Fruit fly (Drosophila melanogaster) whole organism, prepupa: ENCODE results near the gene Flacc.

Experiments
- Blimp-1 ChIP-seq: fragments of 200-800 bp; sonication (Bioruptor generic); optimal IDR thresholded peaks from 3 replicates; lab custom pipeline; 2017; ENCODE audit warnings: missing biosample characterization, missing genetic modification characterization, mild to moderate bottlenecking, moderate library complexity, missing genetic modification reagents
- CG10631 ChIP-seq: fragments of 200-800 bp; sonication (Bioruptor generic); optimal IDR thresholded peaks from 2 replicates; lab custom pipeline; 2016; ENCODE audit warnings: missing biosample characterization, missing genetic modification characterization
- CG10669 ChIP-seq: fragments of 200-800 bp; sonication (Bioruptor generic); optimal IDR thresholded peaks from 3 replicates; lab custom pipeline; 2018; ENCODE audit warnings: missing biosample characterization, mild to moderate bottlenecking, missing genetic modification characterization, moderate library complexity
- CG11294 ChIP-seq: fragments of 200-800 bp; sonication (Bioruptor generic); IDR thresholded peaks from 2 replicates; pipeline ENCODE4 v1.3.6; 2022; ENCODE audit warnings: missing biosample characterization, missing genetic modification characterization
- CG11762 ChIP-seq: fragments of 200-800 bp; sonication (Bioruptor generic); optimal IDR thresholded peaks from 3 replicates; lab custom pipeline; 2016; ENCODE audit warnings: missing biosample characterization, missing genetic modification characterization; ENCODE audit not compliant: insufficient read depth
- CG15336 ChIP-seq: fragments of 200-800 bp; sonication (Bioruptor generic); IDR thresholded peaks from 2 replicates; pipeline ENCODE4 v1.3.6; 2022; ENCODE audit warnings: missing biosample characterization, missing genetic modification characterization
- CG1621 ChIP-seq: fragments of 200-800 bp; sonication (Bioruptor generic); optimal IDR thresholded peaks from 3 replicates; lab custom pipeline; 2018; ENCODE audit warnings: missing biosample characterization, mild to moderate bottlenecking, missing genetic modification characterization
- CG16779 ChIP-seq: fragments of 200-800 bp; sonication (Bioruptor generic); optimal IDR thresholded peaks from 3 replicates; lab custom pipeline; 2017; ENCODE audit warnings: missing biosample characterization, mild to moderate bottlenecking, missing genetic modification characterization
- CG3032 ChIP-seq: fragments of 200-800 bp; optimal IDR thresholded peaks from 2 replicates; lab custom pipeline; 2019; ENCODE audit warnings: missing biosample characterization, mild to moderate bottlenecking, missing genetic modification characterization, moderate library complexity
- CG34406 ChIP-seq: fragments of 200-800 bp; sonication (Bioruptor generic); optimal IDR thresholded peaks from 3 replicates; lab custom pipeline; 2016; ENCODE audit warnings: missing biosample characterization, missing genetic modification characterization
- CG3919 ChIP-seq: fragments of 200-800 bp; sonication (Bioruptor generic); optimal IDR thresholded peaks from 3 replicates; lab custom pipeline; 2016; ENCODE audit warnings: missing biosample characterization, missing genetic modification characterization
- CG4318 ChIP-seq: fragments of 200-800 bp; sonication (Bioruptor generic); optimal IDR thresholded peaks from 3 replicates; lab custom pipeline; 2017; ENCODE audit warnings: missing biosample characterization, mild to moderate bottlenecking, missing genetic modification characterization
- CG6163 ChIP-seq: fragments of 200-800 bp; sonication (Bioruptor generic); IDR thresholded peaks from 3 replicates; pipeline ENCODE4 v1.3.6; 2022; ENCODE audit warnings: missing biosample characterization, missing genetic modification characterization
- CG6276 ChIP-seq: fragments of 200-800 bp; sonication (Bioruptor generic); optimal IDR thresholded peaks from 2 replicates; lab custom pipeline; 2017; ENCODE audit warnings: missing biosample characterization, mild to moderate bottlenecking, missing genetic modification characterization
- CG6792 ChIP-seq: fragments of 200-800 bp; sonication (Bioruptor generic); optimal IDR thresholded peaks from 3 replicates; lab custom pipeline; 2016; ENCODE audit warnings: missing biosample characterization, missing genetic modification characterization
- CG6808 ChIP-seq: fragments of 200-800 bp; sonication (Bioruptor generic); optimal IDR thresholded peaks from 3 replicates; lab custom pipeline; 2017; ENCODE audit warnings: missing biosample characterization, missing genetic modification characterization, mild to moderate bottlenecking, moderate library complexity, missing genetic modification reagents
- CG6854 ChIP-seq: fragments of 200-800 bp; sonication (Bioruptor generic); optimal IDR thresholded peaks from 2 replicates; lab custom pipeline; 2017; ENCODE audit warnings: missing biosample characterization, mild to moderate bottlenecking, missing genetic modification characterization
- CG7368 ChIP-seq: fragments of 200-800 bp; sonication (Bioruptor generic); optimal IDR thresholded peaks from 3 replicates; lab custom pipeline; 2016; ENCODE audit warnings: missing biosample characterization, missing genetic modification characterization
- CG8119 ChIP-seq: fragments of 200-800 bp; sonication (Bioruptor generic); IDR thresholded peaks from 3 replicates; pipeline ENCODE4 v1.3.6; 2022; ENCODE audit warnings: missing biosample characterization, missing genetic modification characterization
- CG8632 ChIP-seq: fragments of 200-800 bp; sonication (Bioruptor generic); optimal IDR thresholded peaks from 3 replicates; lab custom pipeline; 2016; ENCODE audit warnings: missing biosample characterization, missing genetic modification characterization
- CG9139 ChIP-seq: fragments of 200-800 bp; sonication (Bioruptor generic); optimal IDR thresholded peaks from 3 replicates; lab custom pipeline; 2017; ENCODE audit warnings: missing biosample characterization, mild to moderate bottlenecking, missing genetic modification characterization
- Eip75B ChIP-seq: fragments of 200-800 bp; sonication (Bioruptor generic); optimal IDR thresholded peaks from 3 replicates; lab custom pipeline; 2016; ENCODE audit warnings: missing biosample characterization, missing genetic modification characterization
- Eip78C ChIP-seq: fragments of 200-800 bp; sonication (Bioruptor generic); peaks from one replicate; lab custom pipeline; 2016; ENCODE audit warnings: missing biosample characterization, missing genetic modification characterization
- Eip93F ChIP-seq: fragments of 200-800 bp; sonication (Bioruptor generic); optimal IDR thresholded peaks from 2 replicates; lab custom pipeline; 2016; ENCODE audit warnings: missing biosample characterization, mild to moderate bottlenecking, missing genetic modification characterization
- Ets21C ChIP-seq: fragments of 200-800 bp; sonication (Bioruptor generic); optimal IDR thresholded peaks from 3 replicates; lab custom pipeline; 2016; ENCODE audit warnings: missing biosample characterization, missing genetic modification characterization
- Ets96B ChIP-seq: fragments of 200-800 bp; optimal IDR thresholded peaks from 2 replicates; lab custom pipeline; 2019; ENCODE audit warnings: missing biosample characterization, mild to moderate bottlenecking, missing genetic modification characterization, moderate library complexity
- Gug ChIP-seq: fragments of 200-800 bp; sonication (Bioruptor generic); IDR thresholded peaks from 2 replicates; pipeline ENCODE4 v1.3.6; 2022; ENCODE audit warnings: missing biosample characterization, missing genetic modification characterization
- Hr4 ChIP-seq: fragments of 200-800 bp; sonication (Bioruptor generic); optimal IDR thresholded peaks from 3 replicates; lab custom pipeline; 2016; ENCODE audit warnings: missing biosample characterization, missing genetic modification characterization
- Met ChIP-seq: fragments of 200-800 bp; sonication (Bioruptor generic); optimal IDR thresholded peaks from 3 replicates; lab custom pipeline; 2016; ENCODE audit warnings: missing biosample characterization, missing genetic modification characterization
- OdsH ChIP-seq: fragments of 200-800 bp; sonication (Bioruptor generic); optimal IDR thresholded peaks from 3 replicates; lab custom pipeline; 2016; ENCODE audit warnings: missing biosample characterization, missing genetic modification characterization
- Smox ChIP-seq: fragments of 200-800 bp; sonication (Bioruptor generic); optimal IDR thresholded peaks from 3 replicates; lab custom pipeline; 2016; ENCODE audit warnings: missing biosample characterization, missing genetic modification characterization
- Sox14 ChIP-seq: fragments of 200-800 bp; sonication (Bioruptor generic); optimal IDR thresholded peaks from 3 replicates; lab custom pipeline; 2016; ENCODE audit warnings: missing biosample characterization, missing genetic modification characterization
- Sox15 ChIP-seq: fragments of 200-800 bp; sonication (Bioruptor generic); optimal IDR thresholded peaks from 3 replicates; lab custom pipeline; 2016; ENCODE audit warnings: missing biosample characterization, missing genetic modification characterization
- achi ChIP-seq: fragments of 200-800 bp; sonication (Bioruptor generic); optimal IDR thresholded peaks from 3 replicates; lab custom pipeline; 2016; ENCODE audit warnings: missing biosample characterization, missing genetic modification characterization
- dac ChIP-seq: fragments of 200-800 bp; sonication (Bioruptor generic); optimal IDR thresholded peaks from 2 replicates; lab custom pipeline; 2017; ENCODE audit warnings: missing biosample characterization, mild to moderate bottlenecking, missing genetic modification characterization
- eg ChIP-seq: fragments of 200-800 bp; sonication (Bioruptor generic); IDR thresholded peaks from 3 replicates; pipeline ENCODE4 v1.3.6; 2022; ENCODE audit warnings: missing biosample characterization, missing genetic modification characterization
- esn ChIP-seq: fragments of 200-800 bp; sonication (Bioruptor generic); optimal IDR thresholded peaks from 2 replicates; lab custom pipeline; 2016; ENCODE audit warnings: missing biosample characterization, mild to moderate bottlenecking, missing genetic modification characterization, moderate library complexity
- fd59A ChIP-seq: fragments of 200-800 bp; sonication (Bioruptor generic); optimal IDR thresholded peaks from 2 replicates; lab custom pipeline; 2017; ENCODE audit warnings: missing biosample characterization, mild to moderate bottlenecking, missing genetic modification characterization, missing genetic modification reagents
- fd85E ChIP-seq: fragments of 200-800 bp; sonication (Bioruptor generic); optimal IDR thresholded peaks from 3 replicates; lab custom pipeline; 2016; ENCODE audit warnings: missing biosample characterization, missing genetic modification characterization
- fkh ChIP-seq: fragments of 200-800 bp; sonication (Bioruptor generic); optimal IDR thresholded peaks from 3 replicates; lab custom pipeline; 2017; ENCODE audit warnings: missing biosample characterization, mild to moderate bottlenecking, missing genetic modification characterization, moderate library complexity
- lz ChIP-seq: fragments of 200-800 bp; sonication (Bioruptor generic); optimal IDR thresholded peaks from 3 replicates; lab custom pipeline; 2016; ENCODE audit warnings: missing biosample characterization, missing genetic modification characterization
- net ChIP-seq: fragments of 200-800 bp; sonication (Bioruptor generic); optimal IDR thresholded peaks from 3 replicates; lab custom pipeline; 2016; ENCODE audit warnings: missing biosample characterization, missing genetic modification characterization
- pdm3 ChIP-seq: fragments of 200-800 bp; sonication (Bioruptor generic); optimal IDR thresholded peaks from 3 replicates; lab custom pipeline; 2016; ENCODE audit warnings: missing biosample characterization, missing genetic modification characterization
- spab ChIP-seq: fragments of 200-800 bp; sonication (Bioruptor generic); optimal IDR thresholded peaks from 2 replicates; lab custom pipeline; 2017; ENCODE audit warnings: missing biosample characterization, mild to moderate bottlenecking, missing genetic modification characterization, missing genetic modification reagents
- ss ChIP-seq, 2 experiments: fragments of 200-800 bp; sonication (Bioruptor generic); optimal IDR thresholded peaks; 2 replicates in 1 of 2; 3 replicates in 1 of 2; lab custom pipeline; 2017 to 2018; ENCODE audit warnings: mild to moderate bottlenecking in 2 of 2, missing biosample characterization in 2 of 2, missing genetic modification characterization in 2 of 2, moderate library complexity in 1 of 2
- svp ChIP-seq: fragments of 200-800 bp; sonication (Bioruptor generic); peaks from one replicate; lab custom pipeline; 2016; ENCODE audit warnings: missing biosample characterization, missing genetic modification characterization
- topi ChIP-seq: fragments of 200-800 bp; sonication (Bioruptor generic); optimal IDR thresholded peaks from 3 replicates; lab custom pipeline; 2016; ENCODE audit warnings: missing biosample characterization, missing genetic modification characterization
- vri ChIP-seq: fragments of 200-800 bp; sonication (Bioruptor generic); optimal IDR thresholded peaks from 3 replicates; lab custom pipeline; 2016; ENCODE audit warnings: missing biosample characterization, mild to moderate bottlenecking, missing genetic modification characterization

The Flacc gene

dm6 chrX:18849022-18849368 is 44.4 kb downstream of the Flacc start:
- TF ChIP-seq CG8119 (GFP tag; lab: Robert Waterston, UW), result 0 out of 3 replicates have a peak, but pooled peaks have one; percentile 2
- TF ChIP-seq fkh, result peak; percentile 77
- no peak for TF ChIP-seq vri (GFP tag; lab: Kevin White, UChicago)
- TF ChIP-seq lz (GFP tag; lab: Kevin White, UChicago), result no peak
- TF ChIP-seq Smox (GFP tag; lab: Kevin White, UChicago), result no peak

dm6 chrX:18848338-18849021 is 45.0 kb downstream of the Flacc start, which contains the start of gene shop:
TSS of gene shop (minus strand) at chrX:18848566.
- TF ChIP-seq CG6854 (GFP tag; lab: Kevin White, UChicago) (peak; percentile 58), net (GFP tag; lab: Kevin White, UChicago) (peak; percentile 86), achi (peak; percentile 88), CG11762 (GFP tag; lab: Kevin White, UChicago) (peak; percentile 77), CG6808 (GFP tag; lab: Kevin White, UChicago) (peak; percentile 86), Eip75B (GFP tag; lab: Kevin White, UChicago) (peak; percentile 87), Met (GFP tag; lab: Kevin White, UChicago) (peak; percentile 86), lz (GFP tag; lab: Kevin White, UChicago) (peak; percentile 93), CG6792 (GFP tag; lab: Kevin White, UChicago) (peak; percentile 85), Ets21C (GFP tag; lab: Kevin White, UChicago) (peak; percentile 82), Ets96B (tag; lab: Kevin White, UChicago) (peak; percentile 81), CG6276 (peak; percentile 84), CG3032 (tag; lab: Kevin White, UChicago) (peak; percentile 85), esn (GFP tag; lab: Kevin White, UChicago) (peak; percentile 92), dac (GFP tag; lab: Kevin White, UChicago) (peak; percentile 54), pdm3 (GFP tag; lab: Kevin White, UChicago) (peak; percentile 90), CG11294 (peak; percentile 44; the same call in 1 of the 2 replicates), fd85E (GFP tag; lab: Kevin White, UChicago) (peak; percentile 66), CG16779 (tag; lab: Kevin White, UChicago) (no peak), Smox (GFP tag; lab: Kevin White, UChicago) (peak; percentile 89), spab (peak; percentile 72), CG4318 (GFP tag; lab: Kevin White, UChicago) (peak; percentile 86), Blimp-1 (GFP tag; lab: Kevin White, UChicago) (peak; percentile 73), CG15336 (peak; percentile 75), Sox14 (peak; percentile 86), Eip93F (GFP tag; lab: Kevin White, UChicago) (peak; percentile 4), Hr4 (GFP tag; lab: Kevin White, UChicago) (peak; percentile 87), Gug (peak; percentile 68), CG10669 (peak; percentile 87), CG8632 (GFP tag; lab: Kevin White, UChicago) (peak; percentile 88), CG9139 (GFP tag; lab: Kevin White, UChicago) (peak; percentile 78), CG8119 (GFP tag; lab: Robert Waterston, UW) (peak; percentile 87), ss (GFP tag; optimal IDR thresholded peaks at IDR 0.05; lab: Kevin White, UChicago) (peak; percentile 77 to 85), fd59A (GFP tag; lab: Kevin White, UChicago) (peak; percentile 81), topi (GFP tag; lab: Kevin White, UChicago) (peak; percentile 92), svp (GFP tag; lab: Kevin White, UChicago) (peak; percentile 96), CG6163 (GFP tag; lab: Robert Waterston, UW) (peak; percentile 60; the same call in 2 of the 3 replicates), Sox15 (GFP tag; lab: Kevin White, UChicago) (peak; percentile 83), vri (GFP tag; lab: Kevin White, UChicago) (peak; percentile 72), OdsH (GFP tag; lab: Kevin White, UChicago) (peak; percentile 88), CG7368 (GFP tag; lab: Kevin White, UChicago) (peak; percentile 76), CG1621 (peak; percentile 63), eg (GFP tag; lab: Robert Waterston, UW) (peak; percentile 70), CG10631 (GFP tag; lab: Kevin White, UChicago) (peak; percentile 90), fkh (peak; percentile 83), CG3919 (peak; percentile 87), Eip78C (GFP tag; lab: Kevin White, UChicago) (peak; percentile 98), CG34406 (GFP tag; lab: Kevin White, UChicago) (peak; percentile 90)
